Worm (Caenorhabditis elegans) whole organism, L4 larva: ENCODE measurements around the gene F56H9.8.

Experiments used
- F49E8.2 ChIP-seq: sonication (generic microtip); optimal IDR thresholded peaks from 2 replicates; lab custom pipeline; 2016; ENCODE audit warnings: missing compliant biosample characterization, mild to moderate bottlenecking, missing genetic modification characterization, borderline replicate concordance
- lsy-2 ChIP-seq, 2 experiments: fragments of 150-350 bp in 1 of 2; sonication (generic microtip) in 1 of 2; optimal IDR thresholded peaks; 2 replicates each; lab custom pipeline; 2014 to 2017; ENCODE audit warnings: missing biosample characterization in 2 of 2, missing genetic modification characterization in 2 of 2
- nhr-11 ChIP-seq: fragments of 150-350 bp; optimal IDR thresholded peaks from 2 replicates; lab custom pipeline; 2014; ENCODE audit warnings: missing biosample characterization, missing genetic modification characterization

ce11 chrV:12607113-12607512 is 37.5 kb upstream of the F56H9.8 start, which contains the start of gene erg-28:
- TF ChIP-seq F49E8.2 (tag; lab: Kevin White, UChicago) (no peak), nhr-11 (no peak), lsy-2 (tag; optimal IDR thresholded peaks at IDR 0.05; lab: Kevin White, UChicago) (no peak)
